Fruit fly (Drosophila melanogaster) whole organism, embryonic: ENCODE results near the gene trx.

Experiments used
- Asciz ChIP-seq: fragments of 200-800 bp; sonication (Bioruptor generic); optimal IDR thresholded peaks from 2 replicates; lab custom pipeline; 2017; ENCODE audit warnings: missing biosample characterization, mild to moderate bottlenecking, missing genetic modification characterization, missing genetic modification reagents
- Bdp1 ChIP-seq: fragments of 200-800 bp; sonication (Bioruptor generic); optimal IDR thresholded peaks from 3 replicates; lab custom pipeline; 2016; ENCODE audit warnings: missing biosample characterization, missing genetic modification characterization
- Bgb ChIP-seq: fragments of 200-800 bp; sonication (Bioruptor generic); IDR thresholded peaks from 2 replicates; pipeline ENCODE4 v1.3.6; 2022; ENCODE audit warnings: missing biosample characterization, missing genetic modification characterization; ENCODE audit not compliant: partially characterized antibody
- CG10267 ChIP-seq: fragments of 200-800 bp; sonication (Bioruptor generic); optimal IDR thresholded peaks from 2 replicates; lab custom pipeline; 2018; ENCODE audit warnings: missing biosample characterization, mild to moderate bottlenecking, missing genetic modification characterization, moderate library complexity
- CG10321 ChIP-seq: fragments of 200-800 bp; sonication (Bioruptor generic); IDR thresholded peaks from 2 replicates; pipeline ENCODE4 v1.3.6; 2022; ENCODE audit warnings: missing biosample characterization, missing genetic modification characterization
- CG10959 ChIP-seq: fragments of 200-800 bp; sonication (Bioruptor generic); IDR thresholded peaks from 2 replicates; pipeline ENCODE4 v1.3.6; 2022; ENCODE audit warnings: missing biosample characterization, missing genetic modification characterization
- CG12071 ChIP-seq: fragments of 200-800 bp; sonication (Bioruptor generic); optimal IDR thresholded peaks from 3 replicates; lab custom pipeline; 2018; ENCODE audit warnings: missing biosample characterization, mild to moderate bottlenecking, missing genetic modification characterization
- CG12104 ChIP-seq: fragments of 200-800 bp; sonication (Bioruptor generic); optimal IDR thresholded peaks from 3 replicates; lab custom pipeline; 2016; ENCODE audit warnings: missing biosample characterization, missing genetic modification characterization
- CG13894 ChIP-seq: fragments of 200-800 bp; sonication (Bioruptor generic); optimal IDR thresholded peaks from 3 replicates; lab custom pipeline; 2018; ENCODE audit warnings: missing biosample characterization, mild to moderate bottlenecking, missing genetic modification characterization, moderate library complexity
- CG16813 ChIP-seq: fragments of 200-800 bp; sonication (Bioruptor generic); IDR thresholded peaks from 3 replicates; pipeline ENCODE4 v1.3.6; 2022; ENCODE audit warnings: missing biosample characterization, missing genetic modification characterization; ENCODE audit not compliant: partially characterized antibody
- CG32772 ChIP-seq: fragments of 200-800 bp; sonication (Bioruptor generic); IDR thresholded peaks from 2 replicates; pipeline ENCODE4 v1.3.6; 2022; ENCODE audit warnings: missing biosample characterization, missing genetic modification characterization
- CG3407 ChIP-seq: fragments of 200-800 bp; sonication (Bioruptor generic); optimal IDR thresholded peaks from 2 replicates; lab custom pipeline; 2018; ENCODE audit warnings: missing biosample characterization, mild to moderate bottlenecking, missing genetic modification characterization
- CG43689 ChIP-seq: fragments of 200-800 bp; sonication (Bioruptor generic); IDR thresholded peaks from 2 replicates; pipeline ENCODE4 v1.3.6; 2022; ENCODE audit warnings: missing biosample characterization, missing genetic modification characterization
- CG6175 ChIP-seq: fragments of 200-800 bp; sonication (Bioruptor generic); IDR thresholded peaks from 3 replicates; pipeline ENCODE4 v1.3.6; 2022; ENCODE audit warnings: missing biosample characterization, missing genetic modification characterization
- CG6683 ChIP-seq: fragments of 200-800 bp; sonication (Bioruptor generic); optimal IDR thresholded peaks from 2 replicates; lab custom pipeline; 2017; ENCODE audit warnings: missing biosample characterization, mild to moderate bottlenecking, missing genetic modification characterization, missing genetic modification reagents
- CG6689 ChIP-seq: fragments of 200-800 bp; sonication (Bioruptor generic); IDR thresholded peaks from 2 replicates; pipeline ENCODE4 v1.3.6; 2022; ENCODE audit warnings: missing biosample characterization, missing genetic modification characterization
- CG7357 ChIP-seq: fragments of 200-800 bp; sonication (Bioruptor generic); IDR thresholded peaks from 3 replicates; pipeline ENCODE4 v1.3.6; 2022; ENCODE audit warnings: missing biosample characterization, missing genetic modification characterization
- CG7786 ChIP-seq: fragments of 200-800 bp; sonication (Bioruptor generic); optimal IDR thresholded peaks from 2 replicates; lab custom pipeline; 2016; ENCODE audit warnings: missing biosample characterization, missing genetic modification characterization
- CG9437 ChIP-seq: fragments of 200-800 bp; sonication (Bioruptor generic); optimal IDR thresholded peaks from 2 replicates; lab custom pipeline; 2018; ENCODE audit warnings: missing biosample characterization, mild to moderate bottlenecking, missing genetic modification characterization
- CG9817 ChIP-seq: fragments of 200-800 bp; sonication (Bioruptor generic); optimal IDR thresholded peaks from 2 replicates; lab custom pipeline; 2018; ENCODE audit warnings: missing biosample characterization, mild to moderate bottlenecking, missing genetic modification characterization, moderate library complexity
- Drgx ChIP-seq: fragments of 200-800 bp; sonication (Bioruptor generic); IDR thresholded peaks from 2 replicates; pipeline ENCODE4 v1.3.6; 2022; ENCODE audit warnings: missing biosample characterization, missing genetic modification characterization
- Eip74EF ChIP-seq, 2 experiments: fragments of 200-800 bp in 1 of 2; fragments of >200 bp in 1 of 2; sonication (Bioruptor generic) in 1 of 2; optimal IDR thresholded peaks; 2 replicates each; lab custom pipeline; 2017 to 2019; ENCODE audit warnings: missing biosample characterization in 2 of 2, missing genetic modification characterization in 2 of 2, mild to moderate bottlenecking in 1 of 2, moderate library complexity in 1 of 2
- Hsf ChIP-seq: fragments of 200-800 bp; sonication (Bioruptor generic); optimal IDR thresholded peaks from 3 replicates; lab custom pipeline; 2016; ENCODE audit warnings: missing biosample characterization, missing genetic modification characterization
- MESR4 ChIP-seq: fragments of 200-800 bp; sonication (Bioruptor generic); optimal IDR thresholded peaks from 2 replicates; lab custom pipeline; 2018; ENCODE audit warnings: missing biosample characterization, mild to moderate bottlenecking, missing genetic modification characterization, moderate library complexity
- Meics ChIP-seq: fragments of 200-800 bp; sonication (Bioruptor generic); optimal IDR thresholded peaks from 2 replicates; lab custom pipeline; 2017; ENCODE audit warnings: missing biosample characterization, mild to moderate bottlenecking, missing genetic modification characterization
- Rfx ChIP-seq: fragments of 200-800 bp; sonication (Bioruptor generic); IDR thresholded peaks from 2 replicates; pipeline ENCODE4 v1.3.6; 2022; ENCODE audit warnings: missing biosample characterization, missing genetic modification characterization
- Side ChIP-seq: fragments of 200-800 bp; sonication (Bioruptor generic); optimal IDR thresholded peaks from 2 replicates; lab custom pipeline; 2016; ENCODE audit warnings: missing biosample characterization, missing genetic modification characterization
- Sox102F ChIP-seq: fragments of 200-800 bp; sonication (Bioruptor generic); optimal IDR thresholded peaks from 2 replicates; lab custom pipeline; 2018; ENCODE audit warnings: missing biosample characterization, mild to moderate bottlenecking, missing genetic modification characterization, moderate library complexity
- Xbp1 ChIP-seq: fragments of 200-800 bp; sonication (Bioruptor generic); optimal IDR thresholded peaks from 3 replicates; lab custom pipeline; 2016; ENCODE audit warnings: missing biosample characterization, mild to moderate bottlenecking, missing genetic modification characterization
- Xrp1 ChIP-seq: fragments of 200-800 bp; sonication (Bioruptor generic); IDR thresholded peaks from 2 replicates; pipeline ENCODE4 v1.3.6; 2022; ENCODE audit warnings: missing biosample characterization, missing genetic modification characterization
- YL-1 ChIP-seq: fragments of 200-800 bp; sonication (Bioruptor generic); optimal IDR thresholded peaks from 3 replicates; lab custom pipeline; 2017; ENCODE audit warnings: missing biosample characterization, mild to moderate bottlenecking, missing genetic modification characterization
- ab ChIP-seq: fragments of 200-800 bp; sonication (Bioruptor generic); optimal IDR thresholded peaks from 2 replicates; lab custom pipeline; 2016; ENCODE audit warnings: missing biosample characterization, missing genetic modification characterization
- ato ChIP-seq: fragments of 200-800 bp; sonication (Bioruptor generic); IDR thresholded peaks from 2 replicates; pipeline ENCODE4 v1.3.6; 2022; ENCODE audit warnings: missing biosample characterization, missing genetic modification characterization; ENCODE audit not compliant: partially characterized antibody
- bcd ChIP-seq: fragments of 200-800 bp; sonication (Bioruptor generic); optimal IDR thresholded peaks from 2 replicates; lab custom pipeline; 2017; ENCODE audit warnings: missing biosample characterization, mild to moderate bottlenecking, missing genetic modification characterization
- crc ChIP-seq: fragments of 200-800 bp; sonication (Bioruptor generic); optimal IDR thresholded peaks from 2 replicates; lab custom pipeline; 2016; ENCODE audit warnings: missing biosample characterization, missing genetic modification characterization
- cwo ChIP-seq: fragments of 200-800 bp; sonication (Bioruptor generic); optimal IDR thresholded peaks from 3 replicates; lab custom pipeline; 2017; ENCODE audit warnings: missing biosample characterization, missing genetic modification characterization, mild to moderate bottlenecking, moderate library complexity, missing genetic modification reagents
- grau ChIP-seq: fragments of 200-800 bp; optimal IDR thresholded peaks from 3 replicates; lab custom pipeline; 2019; ENCODE audit warnings: missing biosample characterization, mild to moderate bottlenecking, missing genetic modification characterization, moderate library complexity
- her ChIP-seq: fragments of 200-800 bp; sonication (Bioruptor generic); optimal IDR thresholded peaks from 2 replicates; lab custom pipeline; 2016; ENCODE audit warnings: missing biosample characterization, missing genetic modification characterization
- jumu ChIP-seq: fragments of 200-800 bp; sonication (Bioruptor generic); optimal IDR thresholded peaks from 3 replicates; lab custom pipeline; 2016; ENCODE audit warnings: missing biosample characterization, missing genetic modification characterization
- klu ChIP-seq: fragments of 200-800 bp; sonication (Bioruptor generic); IDR thresholded peaks from 2 replicates; pipeline ENCODE4 v1.3.6; 2022; ENCODE audit warnings: missing biosample characterization, missing genetic modification characterization
- lov ChIP-seq, 2 experiments: fragments of 200-800 bp in 1 of 2; fragments of >200 bp in 1 of 2; sonication (Bioruptor generic) in 1 of 2; IDR thresholded peaks in 1 of 2; optimal IDR thresholded peaks in 1 of 2; 2 replicates in 1 of 2; 3 replicates in 1 of 2; pipeline versions ENCODE4 v1.3.6 to Lab custom; 2017 to 2022; ENCODE audit warnings: missing biosample characterization in 1 of 2, missing genetic modification characterization in 1 of 2
- mirr ChIP-seq: fragments of 200-800 bp; sonication (Bioruptor generic); optimal IDR thresholded peaks from 3 replicates; lab custom pipeline; 2018; ENCODE audit warnings: missing biosample characterization, mild to moderate bottlenecking, missing genetic modification characterization
- nmo ChIP-seq: fragments of 200-800 bp; sonication (Bioruptor generic); optimal IDR thresholded peaks from 2 replicates; lab custom pipeline; 2018; ENCODE audit warnings: missing biosample characterization, mild to moderate bottlenecking, missing genetic modification characterization, moderate library complexity
- row ChIP-seq: fragments of 200-800 bp; sonication (Bioruptor generic); IDR thresholded peaks from 3 replicates; pipeline ENCODE4 v1.3.6; 2022; ENCODE audit warnings: missing biosample characterization, missing genetic modification characterization
- sob ChIP-seq: fragments of 200-800 bp; sonication (Bioruptor generic); IDR thresholded peaks from 2 replicates; pipeline ENCODE4 v1.3.6; 2022; ENCODE audit warnings: missing biosample characterization, missing genetic modification characterization
- sug ChIP-seq: fragments of 200-800 bp; optimal IDR thresholded peaks from 2 replicates; lab custom pipeline; 2019; ENCODE audit warnings: missing biosample characterization, mild to moderate bottlenecking, missing genetic modification characterization, moderate library complexity
- tll ChIP-seq, 2 experiments: fragments of 200-800 bp in 1 of 2; fragments of >200 bp in 1 of 2; sonication (Bioruptor generic) in 1 of 2; optimal IDR thresholded peaks; 2 replicates each; lab custom pipeline; 2017 to 2019; ENCODE audit warnings: missing biosample characterization in 2 of 2, missing genetic modification characterization in 2 of 2, mild to moderate bottlenecking in 1 of 2, moderate library complexity in 1 of 2
- trh ChIP-seq: fragments of 200-800 bp; sonication (Bioruptor generic); optimal IDR thresholded peaks from 2 replicates; lab custom pipeline; 2016; ENCODE audit warnings: missing biosample characterization, missing genetic modification characterization
- unc-4 ChIP-seq: fragments of 200-800 bp; sonication (Bioruptor generic); IDR thresholded peaks from 2 replicates; pipeline ENCODE4 v1.3.6; 2022; ENCODE audit warnings: missing biosample characterization, missing genetic modification characterization; ENCODE audit not compliant: partially characterized antibody
- zen ChIP-seq: fragments of 200-800 bp; sonication (Bioruptor generic); optimal IDR thresholded peaks from 3 replicates; lab custom pipeline; 2018; ENCODE audit warnings: missing biosample characterization, mild to moderate bottlenecking, missing genetic modification characterization, moderate library complexity

Gene trx

dm6 chr3R:14315912-14316444 is 29.3 kb upstream of the trx start, which contains the start of gene Set8 (continued):
- TF ChIP-seq Drgx (GFP tag; lab: Robert Waterston, UW) (peak; percentile 63; the same call in 1 of the 2 replicates), Xbp1 (GFP tag; lab: Kevin White, UChicago) (no peak), CG7786 (no peak), grau (tag; lab: Kevin White, UChicago) (no peak), Sox102F (GFP tag; lab: Kevin White, UChicago) (no peak), ato (no peak), CG16813 (GFP tag; lab: Robert Waterston, UW) (no peak), CG6689 (GFP tag; lab: Robert Waterston, UW) (no peak), CG7357 (GFP tag; lab: Robert Waterston, UW) (no peak), CG13894 (tag; lab: Kevin White, UChicago) (no peak), CG32772 (GFP tag; lab: Robert Waterston, UW) (no peak), CG12104 (no peak), tll (GFP tag; optimal IDR thresholded peaks at IDR 0.05; lab: Kevin White, UChicago) (no peak), trh (GFP tag; lab: Kevin White, UChicago) (no peak), CG43689 (GFP tag; lab: Robert Waterston, UW) (no peak), MESR4 (peak; percentile 93), Meics (GFP tag; lab: Kevin White, UChicago) (no peak), her (GFP tag; lab: Kevin White, UChicago) (no peak), CG3407 (GFP tag; lab: Kevin White, UChicago) (no peak), YL-1 (GFP tag; lab: Kevin White, UChicago) (peak; percentile 87), klu (no peak), unc-4 (GFP tag; lab: Robert Waterston, UW) (0 out of 2 replicates have a peak, but pooled peaks have one; percentile 15), nmo (GFP tag; lab: Kevin White, UChicago) (no peak), Bdp1 (no peak), lov (optimal IDR thresholded peaks at IDR 0.05; lab: Kevin White, UChicago) (no peak), lov (GFP tag; IDR thresholded peaks at IDR 0.05; lab: Robert Waterston, UW) (no peak), Xrp1 (GFP tag; lab: Robert Waterston, UW) (no peak), bcd (GFP tag; lab: Kevin White, UChicago) (no peak), sob (GFP tag; lab: Robert Waterston, UW) (no peak), Rfx (no peak), cwo (GFP tag; lab: Kevin White, UChicago) (no peak), Side (no peak), Asciz (no peak), CG9817 (tag; lab: Kevin White, UChicago) (no peak), crc (GFP tag; lab: Kevin White, UChicago) (no peak), Hsf (GFP tag; lab: Kevin White, UChicago) (no peak), sug (tag; lab: Kevin White, UChicago) (no peak), row (GFP tag; lab: Robert Waterston, UW) (peak; percentile 33; the same call in 1 of the 3 replicates), mirr (GFP tag; lab: Kevin White, UChicago) (no peak), CG9437 (peak; percentile 58), ab (GFP tag; lab: Kevin White, UChicago) (no peak), Eip74EF (GFP tag; optimal IDR thresholded peaks at IDR 0.05; lab: Kevin White, UChicago) (no peak), CG10267 (tag; lab: Kevin White, UChicago) (peak; percentile 90), Bgb (peak; percentile 45; the same call in 1 of the 2 replicates), zen (tag; lab: Kevin White, UChicago) (peak; percentile 40), CG6175 (no peak), CG10959 (GFP tag; lab: Robert Waterston, UW) (no peak), CG6683 (GFP tag; lab: Kevin White, UChicago) (no peak), jumu (no peak), CG10321 (GFP tag; lab: Robert Waterston, UW) (no peak), CG12071 (no peak)
